Worm (Caenorhabditis elegans): Measurements from ENCODE around the gene C32A9.1.

ce11 chrX:10304178-10304577 is 44.2 kb upstream of the C32A9.1 start, which contains the start of gene fipr-21:
- no peak for TF ChIP-seq ama-1 (optimal IDR thresholded peaks at IDR 0.05)
- TF ChIP-seq hlh-8 (tag; optimal IDR thresholded peaks at IDR 0.05), result no peak
- TF ChIP-seq K09A11.1 (tag; optimal IDR thresholded peaks at IDR 0.05; ENCODE audit: insufficient read depth), result no peak
- no peak for TF ChIP-seq nhr-11 (tag; optimal IDR thresholded peaks at IDR 0.05)
- no peak for TF ChIP-seq dve-1 (tag; optimal IDR thresholded peaks at IDR 0.05)
- TF ChIP-seq elt-4 (tag; optimal IDR thresholded peaks at IDR 0.05), result no peak
- TF ChIP-seq ttx-3 (tag; optimal IDR thresholded peaks at IDR 0.05), result no peak
- no peak for TF ChIP-seq rnt-1 (tag; optimal IDR thresholded peaks at IDR 0.05)
- TF ChIP-seq ceh-45 (GFP tag; IDR thresholded peaks at IDR 0.05), result no peak
